Worm (Caenorhabditis elegans): ENCODE results near the gene nspb-5.

ce11 chrIV:6648625-6649024 lies 49.8 kb downstream of the nspb-5 start:
- TF ChIP-seq hlh-30 (tag; optimal IDR thresholded peaks at IDR 0.05; ENCODE audit: insufficient read depth) (no peak), syd-9 (tag; optimal IDR thresholded peaks at IDR 0.05) (no peak), ama-1 (optimal IDR thresholded peaks at IDR 0.05) (no peak), dve-1 (tag; optimal IDR thresholded peaks at IDR 0.05) (no peak), Y22D7AL.16 (tag; optimal IDR thresholded peaks at IDR 0.05) (no peak), ceh-6 (GFP tag; optimal IDR thresholded peaks at IDR 0.05) (no peak), C08G9.2 (tag; optimal IDR thresholded peaks at IDR 0.05) (no peak), nhr-11 (tag; optimal IDR thresholded peaks at IDR 0.05) (peak; percentile 54)

Measured in whole organism, late embryonic.